Fruit fly (Drosophila melanogaster) whole organism: ENCODE data around the gene CG1545.
"Not testable (repeated sequence)": the region's sequence is repeated elsewhere in the genome, so short reads cannot be mapped to it uniquely, and the experiment has no call there.

Experiments used
- CG8478 ChIP-seq: fragments of >200 bp; optimal IDR thresholded peaks from 2 replicates; lab custom pipeline; 2018; ENCODE audit warnings: inconsistent platforms
- Dll ChIP-seq: fragments of >200 bp; optimal IDR thresholded peaks from 2 replicates; lab custom pipeline; 2017
- EcR ChIP-seq, 2 experiments: fragments of >200 bp; optimal IDR thresholded peaks; 2 replicates each; lab custom pipeline; 2017; ENCODE audit warnings: missing biosample characterization in 2 of 2, missing genetic modification characterization in 2 of 2, missing genetic modification reagents in 2 of 2
- pan ChIP-seq: fragments of >200 bp; optimal IDR thresholded peaks from 2 replicates; lab custom pipeline; 2017
- psq ChIP-seq: fragments of >200 bp; optimal IDR thresholded peaks from 2 replicates; lab custom pipeline; 2017
- usp ChIP-seq: fragments of >200 bp; optimal IDR thresholded peaks from 2 replicates; lab custom pipeline; 2017; ENCODE audit warnings: missing biosample characterization, missing genetic modification characterization, mixed read lengths

CG1545 gene

DNA sequence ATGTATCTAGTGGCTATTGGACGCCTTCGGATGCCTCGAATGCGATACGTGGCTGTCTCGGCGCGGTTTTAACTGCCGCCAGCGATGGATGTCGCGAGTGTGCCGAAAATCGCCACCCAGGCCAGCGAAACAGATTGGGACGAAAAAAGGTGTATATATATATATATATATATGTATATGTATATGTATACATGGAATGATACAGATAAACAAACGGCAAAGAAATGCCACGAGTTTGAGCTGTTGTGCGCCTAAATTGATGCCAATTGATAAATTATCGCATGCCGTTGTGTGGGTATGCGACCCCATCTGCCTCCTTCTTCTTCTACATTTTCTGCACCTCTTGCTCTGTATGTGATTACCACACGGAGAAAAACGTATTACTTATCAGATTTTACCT, at the start of gene CG1545:
CG1545 (minus strand) TSS at position 101 of the 400 bp plus-strand sequence.
- TF ChIP-seq CG8478 (lab: Kevin White, UChicago) (no peak), pan (lab: Kevin White, UChicago) (no peak), Dll (no peak), psq (lab: Kevin White, UChicago) (no peak), usp (GFP tag; lab: Kevin White, UChicago) (no peak), EcR (GFP tag; optimal IDR thresholded peaks at IDR 0.05; lab: Kevin White, UChicago) (no peak)

DNA sequence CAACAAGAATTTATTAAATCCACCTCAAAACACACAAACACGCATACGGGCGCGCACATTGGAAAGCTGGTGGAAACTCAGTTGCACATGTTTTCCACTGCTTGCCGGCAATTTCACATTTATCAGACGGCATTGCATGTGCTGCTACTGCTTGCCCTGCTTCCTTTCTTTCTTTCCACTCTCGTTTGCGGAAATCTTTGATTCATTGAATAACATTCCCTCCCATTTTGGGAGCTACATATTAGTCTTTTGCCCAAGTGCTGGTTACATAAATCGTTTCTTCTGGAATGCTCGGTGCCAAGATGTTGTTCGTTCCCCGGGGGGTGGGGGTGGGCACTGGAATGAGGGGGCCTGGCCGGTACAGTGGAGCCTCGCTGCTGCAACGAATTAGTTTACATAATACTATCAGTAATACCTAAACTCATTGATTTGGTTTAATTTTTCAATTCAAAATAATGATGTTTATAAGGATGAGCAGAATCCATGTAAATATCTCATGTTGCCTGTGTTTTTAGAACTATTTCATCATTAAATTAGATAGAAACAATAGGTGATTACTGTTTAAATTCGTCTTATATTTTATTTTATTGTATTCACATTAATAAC, 49.5 kb upstream of the CG1545 start:
- TF ChIP-seq pan (lab: Kevin White, UChicago) (no peak), Dll (no peak), usp (GFP tag; lab: Kevin White, UChicago) (no peak), psq (lab: Kevin White, UChicago) (no peak), EcR (GFP tag; optimal IDR thresholded peaks at IDR 0.05; lab: Kevin White, UChicago) (no peak), CG8478 (lab: Kevin White, UChicago) (no peak)

DNA sequence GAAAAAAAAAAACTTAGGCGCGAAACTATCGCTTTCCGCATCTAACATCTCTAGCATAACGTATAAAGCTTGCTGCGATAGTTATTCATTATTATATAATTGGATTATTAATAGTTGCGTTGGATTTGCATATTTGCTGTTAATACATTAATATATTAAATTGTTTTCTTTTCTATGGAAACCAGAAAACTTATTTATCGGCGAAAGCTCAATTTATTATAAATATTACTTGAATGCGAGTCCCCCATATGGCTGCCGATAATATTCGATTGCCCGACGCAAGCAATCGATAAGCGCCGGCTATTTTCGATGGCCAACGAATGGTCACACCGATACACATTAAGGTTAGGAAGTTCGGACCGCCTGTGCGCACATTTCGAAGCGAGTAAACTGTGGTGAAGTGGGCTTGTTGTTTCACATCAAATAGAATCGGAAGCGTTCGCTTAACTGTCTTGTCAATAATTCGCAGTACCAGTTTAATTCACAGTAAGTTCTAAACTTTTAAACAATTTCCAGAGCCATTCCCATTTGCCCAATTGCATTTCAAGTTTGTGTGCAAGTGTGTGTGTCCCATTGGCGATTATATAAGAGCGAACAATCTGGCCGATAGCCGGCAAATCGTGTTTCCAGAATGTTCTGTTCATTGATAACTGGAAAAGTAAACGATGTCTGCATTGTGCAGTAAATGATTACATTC, 48.9 kb upstream of the CG1545 start, which contains the start of gene Hsp60A:
Hsp60A (plus strand) TSS at position 335 of the 697 bp plus-strand sequence.
- TF ChIP-seq Dll (no peak), pan (lab: Kevin White, UChicago) (no peak), EcR (GFP tag; optimal IDR thresholded peaks at IDR 0.05; lab: Kevin White, UChicago) (no peak), psq (lab: Kevin White, UChicago) (no peak)

DNA sequence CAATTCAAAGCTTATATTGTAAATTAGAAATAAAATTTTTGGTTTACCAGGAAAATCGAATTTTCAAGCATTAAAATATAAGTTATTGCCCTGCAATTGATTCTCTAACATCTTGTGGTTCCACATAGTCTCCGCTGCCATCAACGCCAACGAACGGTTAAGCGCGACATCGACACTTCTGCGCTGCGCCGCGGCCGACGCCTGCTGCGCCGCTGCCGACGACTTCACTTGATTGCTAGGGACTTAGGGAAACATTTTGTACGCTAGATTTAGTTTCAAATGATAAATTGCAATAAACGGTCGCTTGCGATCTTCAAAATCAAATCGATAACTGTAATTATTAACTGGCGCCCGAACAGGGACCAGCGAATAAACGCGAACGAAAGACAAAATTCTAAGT, 36.6 kb upstream of the CG1545 start, which contains the start of gene CG42249:
CG42249 (plus strand) TSS at position 301 of the 400 bp plus-strand sequence.
- TF ChIP-seq EcR (GFP tag; optimal IDR thresholded peaks at IDR 0.05; lab: Kevin White, UChicago); psq (lab: Kevin White, UChicago); usp (GFP tag; lab: Kevin White, UChicago): not testable (repeated sequence)

DNA sequence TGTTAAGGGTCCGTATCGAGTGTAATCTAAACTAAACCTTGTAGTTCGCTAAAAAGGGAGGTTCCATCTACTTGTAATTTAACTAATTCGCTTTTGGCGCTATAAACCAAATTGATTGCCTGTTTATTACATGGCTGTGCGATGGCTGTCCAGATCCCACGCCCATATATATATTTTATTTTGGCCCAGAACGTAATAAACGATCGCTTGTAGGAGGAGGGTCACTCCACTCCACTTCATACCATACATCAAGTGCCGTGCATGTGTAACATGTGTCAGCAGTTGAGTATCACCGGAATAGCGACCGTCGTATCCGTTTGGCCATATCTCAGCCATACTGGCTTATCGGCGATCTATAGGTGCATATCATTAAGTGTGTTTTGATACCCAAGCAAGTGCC, 35.9 kb upstream of the CG1545 start:
- TF ChIP-seq Dll (no peak), pan (lab: Kevin White, UChicago) (no peak), CG8478 (lab: Kevin White, UChicago) (no peak), usp (GFP tag; lab: Kevin White, UChicago) (no peak), psq (lab: Kevin White, UChicago) (no peak)

DNA sequence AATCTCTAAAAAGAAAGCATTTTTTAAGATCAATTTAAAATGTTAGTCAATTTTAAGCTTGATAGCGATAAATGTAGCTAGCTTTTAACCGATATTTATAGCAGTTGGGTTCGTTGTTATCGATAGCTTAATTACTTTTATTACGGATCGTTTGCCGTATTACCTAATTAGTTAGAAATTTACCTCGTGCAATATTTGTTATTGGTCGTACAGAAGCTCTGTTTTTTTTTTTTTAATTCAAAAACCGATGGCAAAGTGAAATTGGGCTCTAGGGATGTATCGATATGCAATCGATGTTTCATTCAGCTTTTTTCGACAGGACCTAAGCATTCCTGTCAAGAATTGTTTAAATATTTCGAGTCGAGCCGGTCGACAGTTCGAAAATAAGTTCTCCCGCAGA, 32.8 kb upstream of the CG1545 start, which contains the start of gene CG2061:
CG2061 (plus strand) TSS at position 292 of the 400 bp plus-strand sequence.
- no peak for TF ChIP-seq psq (lab: Kevin White, UChicago)
- TF ChIP-seq usp (GFP tag; lab: Kevin White, UChicago): no peak
- TF ChIP-seq Dll: no peak
- TF ChIP-seq EcR (GFP tag; optimal IDR thresholded peaks at IDR 0.05; lab: Kevin White, UChicago): no peak
- no peak for TF ChIP-seq pan (lab: Kevin White, UChicago)
- no peak for TF ChIP-seq CG8478 (lab: Kevin White, UChicago)

DNA sequence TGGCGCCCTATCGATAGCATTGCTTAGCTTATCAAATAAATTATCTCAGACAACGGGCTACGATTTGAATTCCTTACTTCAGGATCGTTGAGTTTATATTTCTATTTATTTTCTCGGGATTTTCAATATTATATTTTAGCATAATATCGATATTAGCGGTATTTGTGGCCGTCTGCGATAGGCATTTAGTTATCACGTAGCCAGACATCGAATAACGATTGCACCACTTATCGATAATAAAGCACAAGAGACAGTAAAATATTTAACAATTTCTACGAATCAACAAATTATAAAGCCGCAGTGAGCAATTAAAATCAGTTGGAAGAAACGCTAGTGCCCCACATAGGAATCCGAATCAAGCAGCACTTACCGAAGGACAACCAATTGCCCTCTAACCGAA, 30.7 kb upstream of the CG1545 start, which contains the start of gene CG2076:
CG2076 (plus strand) TSS at position 50 of the 400 bp plus-strand sequence.
- TF ChIP-seq psq (lab: Kevin White, UChicago): no peak
- TF ChIP-seq Dll: no peak
- TF ChIP-seq EcR (GFP tag; optimal IDR thresholded peaks at IDR 0.05; lab: Kevin White, UChicago): no peak

DNA sequence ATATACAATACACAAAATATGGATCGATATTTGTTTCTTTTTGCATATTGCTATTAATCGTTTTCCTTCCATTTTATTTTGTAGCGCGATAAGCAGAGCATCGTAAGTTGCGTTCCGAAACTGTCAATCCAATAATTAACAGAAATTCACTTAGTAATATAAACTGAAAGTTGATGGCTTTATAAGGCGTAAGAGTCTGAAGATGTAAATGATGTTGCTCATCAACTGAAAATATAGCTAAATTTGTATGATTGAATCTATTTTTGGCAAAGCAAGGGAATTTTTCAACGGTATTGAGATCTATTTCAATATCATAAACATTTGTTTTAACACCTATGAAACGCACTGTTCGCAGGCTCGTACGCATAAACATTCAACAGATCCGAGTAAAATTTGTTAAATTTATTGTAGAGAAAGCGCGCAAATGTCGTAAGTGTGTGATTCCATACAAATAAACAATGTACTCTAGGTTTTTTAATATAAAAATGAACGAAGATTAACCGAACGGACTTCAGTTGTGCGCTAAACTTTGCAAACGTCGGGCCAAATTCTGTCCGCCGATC, 29.4 kb upstream of the CG1545 start, which contains the start of gene Vago:
Vago (plus strand) TSS at position 513 of the 563 bp plus-strand sequence.
- TF ChIP-seq CG8478 (lab: Kevin White, UChicago): no peak
- no peak for TF ChIP-seq Dll
- TF ChIP-seq pan (lab: Kevin White, UChicago): no peak
- TF ChIP-seq EcR (GFP tag; optimal IDR thresholded peaks at IDR 0.05; lab: Kevin White, UChicago): no peak
- no peak for TF ChIP-seq psq (lab: Kevin White, UChicago)
- TF ChIP-seq usp (GFP tag; lab: Kevin White, UChicago): no peak

dm6 chrX:11087384-11087783, 28.0 kb upstream of the CG1545 start:
- TF ChIP-seq CG8478 (lab: Kevin White, UChicago) (no peak), usp (GFP tag; lab: Kevin White, UChicago) (no peak), Dll (no peak), EcR (GFP tag; optimal IDR thresholded peaks at IDR 0.05; lab: Kevin White, UChicago) (no peak), psq (lab: Kevin White, UChicago) (no peak), pan (lab: Kevin White, UChicago) (no peak)

DNA sequence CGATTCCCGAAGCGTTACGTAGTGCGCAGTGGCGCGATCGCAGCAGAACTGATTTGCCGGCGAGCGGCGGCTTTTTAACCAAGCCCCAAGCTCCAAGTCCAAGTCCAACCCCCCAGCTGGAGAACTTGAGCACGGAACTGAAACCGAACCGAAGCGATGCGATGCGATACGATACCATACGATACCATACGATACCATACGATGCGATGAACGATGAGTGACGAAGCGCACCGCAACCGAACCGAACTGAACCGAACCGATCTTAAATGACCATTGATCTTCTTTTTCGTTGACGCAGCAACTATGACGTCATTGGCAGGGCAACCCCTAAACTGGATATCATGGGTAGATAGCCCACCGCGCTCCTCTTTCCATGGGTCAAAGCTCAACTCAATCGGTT, 26.8 kb upstream of the CG1545 start, which contains the start of gene sev:
sev (minus strand) TSS at position 50 of the 400 bp plus-strand sequence.
- no peak for TF ChIP-seq usp (GFP tag; lab: Kevin White, UChicago)
- TF ChIP-seq Dll: no peak
- no peak for TF ChIP-seq EcR (GFP tag; optimal IDR thresholded peaks at IDR 0.05; lab: Kevin White, UChicago)
- TF ChIP-seq psq (lab: Kevin White, UChicago): no peak
- TF ChIP-seq pan (lab: Kevin White, UChicago): no peak
- no peak for TF ChIP-seq CG8478 (lab: Kevin White, UChicago)

dm6 chrX:11083007-11083406, 23.6 kb upstream of the CG1545 start:
- TF ChIP-seq CG8478 (lab: Kevin White, UChicago) (no peak), Dll (no peak), usp (GFP tag; lab: Kevin White, UChicago) (no peak), pan (lab: Kevin White, UChicago) (no peak), EcR (GFP tag; optimal IDR thresholded peaks at IDR 0.05; lab: Kevin White, UChicago) (no peak), psq (lab: Kevin White, UChicago) (no peak)
